ENCODE assay signal across 2 worm cellular contexts in the genomic region with DNA sequence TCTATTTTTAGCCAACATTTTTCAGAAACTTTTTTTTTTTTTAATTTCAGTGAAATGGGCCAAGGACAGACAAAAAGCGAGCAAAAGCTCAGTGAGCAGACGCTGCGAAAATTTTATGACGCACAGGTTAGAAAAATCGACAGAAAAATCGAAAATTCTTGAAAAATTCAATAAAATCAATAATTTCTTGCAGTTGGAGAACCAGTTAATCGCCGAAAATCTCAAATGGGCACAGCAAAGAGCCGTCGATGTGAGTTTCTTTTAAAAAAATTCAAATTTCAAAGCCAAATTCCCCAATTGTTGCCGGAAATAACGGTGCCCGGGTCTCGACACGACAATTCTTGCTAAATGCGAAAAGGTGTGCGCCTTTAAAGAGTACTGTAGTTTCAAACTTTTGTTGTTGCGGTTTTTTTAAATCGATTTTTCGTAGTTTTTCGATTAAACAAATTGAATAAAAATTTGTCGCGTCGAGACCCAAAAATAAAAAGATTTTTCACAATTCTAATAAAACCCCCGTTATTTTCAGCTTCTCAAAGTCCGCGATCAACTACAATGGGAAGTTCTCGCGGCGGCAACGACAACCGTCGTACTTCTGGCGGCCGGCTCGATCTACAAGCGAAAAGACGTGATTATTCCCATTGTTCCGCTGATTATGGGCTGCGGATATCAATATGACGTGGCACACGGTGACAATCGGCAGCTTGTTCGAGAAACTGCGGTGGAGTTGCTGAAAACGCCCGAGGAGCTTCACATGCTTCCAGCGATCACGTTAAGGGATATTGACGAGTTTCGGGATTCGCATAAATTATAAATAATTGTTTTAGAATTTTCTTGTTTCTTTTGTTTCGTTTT.
TF ChIP-seq lines count a peak whose summit lies in the region.

Gene tag-280 (plus strand): TSS at position 51 of the 852 bp plus-strand sequence.

TF ChIP-seq in whole organism, L4 larva, 104 proteins besides CTCF, POLR2A, EP300 and RAD21:
- TF ChIP-seq lin-38 (GFP tag; IDR thresholded peaks at IDR 0.05; lab: Robert Waterston, UW) (peak; percentile 31; the same call in 1 of the 2 replicates), unc-62 (GFP tag; optimal IDR thresholded peaks at IDR 0.05 in 1 of 2; lab: Kevin White, UChicago) (peak in 1 of 2 experiments; percentile 74), unc-62 (tag; optimal IDR thresholded peaks at IDR 0.05; lab: Kevin White, UChicago) (no peak), zip-11 (GFP tag; IDR thresholded peaks at IDR 0.05; lab: Robert Waterston, UW) (no peak), madf-9 (GFP tag; conservative IDR thresholded peaks at IDR 0.05; lab: Robert Waterston, UW) (no peak), T20F7.1 (GFP tag; optimal IDR thresholded peaks at IDR 0.05; lab: Kevin White, UChicago) (no peak), Y48G9A.11 (GFP tag; IDR thresholded peaks at IDR 0.05; lab: Robert Waterston, UW) (0 out of 2 replicates have a peak, but pooled peaks have one; percentile 11)

TF ChIP-seq in whole organism, young adult, 124 proteins besides CTCF, POLR2A, EP300 and RAD21:
- no peak for TF ChIP-seq mes-4 (tag; optimal IDR thresholded peaks at IDR 0.05; lab: Kevin White, UChicago)
- no peak for TF ChIP-seq ztf-22 (GFP tag; optimal IDR thresholded peaks at IDR 0.05; lab: Kevin White, UChicago)
- TF ChIP-seq madf-10 (tag; optimal IDR thresholded peaks at IDR 0.05; lab: Kevin White, UChicago) = no peak
- no peak for TF ChIP-seq attf-5 (GFP tag; optimal IDR thresholded peaks at IDR 0.05; lab: Kevin White, UChicago)
- no peak for TF ChIP-seq snpc-1.1 (tag; optimal IDR thresholded peaks at IDR 0.05; lab: Kevin White, UChicago; ENCODE audit: insufficient read depth)
- TF ChIP-seq tlf-1 (GFP tag; optimal IDR thresholded peaks at IDR 0.05; lab: Kevin White, UChicago) = no peak
- TF ChIP-seq tbx-9 (tag; optimal IDR thresholded peaks at IDR 0.05; lab: Kevin White, UChicago; ENCODE audit: borderline replicate concordance) = no peak
- TF ChIP-seq F52B5.7 (tag; optimal IDR thresholded peaks at IDR 0.05; lab: Kevin White, UChicago) = no peak
- TF ChIP-seq snpc-1.3 (tag; optimal IDR thresholded peaks at IDR 0.05; lab: Kevin White, UChicago; ENCODE audit: insufficient read depth) = no peak
- no peak for TF ChIP-seq ceh-100 (GFP tag; IDR thresholded peaks at IDR 0.05; lab: Robert Waterston, UW)
- no peak for TF ChIP-seq F10E7.11 (tag; optimal IDR thresholded peaks at IDR 0.05; lab: Kevin White, UChicago)
- no peak for TF ChIP-seq ceh-27 (GFP tag; optimal IDR thresholded peaks at IDR 0.05; lab: Kevin White, UChicago)
- TF ChIP-seq F37B4.10 (GFP tag; IDR thresholded peaks at IDR 0.05; lab: Robert Waterston, UW) = no peak
- no peak for TF ChIP-seq dpl-1 (GFP tag; optimal IDR thresholded peaks at IDR 0.05; lab: Kevin White, UChicago)
- no peak for TF ChIP-seq him-1 (tag; optimal IDR thresholded peaks at IDR 0.05; lab: Kevin White, UChicago)
- no peak for TF ChIP-seq nhr-90 (tag; optimal IDR thresholded peaks at IDR 0.05; lab: Kevin White, UChicago)
- TF ChIP-seq C06A6.2 (GFP tag; conservative IDR thresholded peaks at IDR 0.05; lab: Robert Waterston, UW) = no peak
- TF ChIP-seq dox-1 (GFP tag; IDR thresholded peaks at IDR 0.05; lab: Robert Waterston, UW) = no peak
- TF ChIP-seq Y53F4B.3 (GFP tag; IDR thresholded peaks at IDR 0.05; lab: Robert Waterston, UW) = no peak
- peak; percentile 61; the same call in 1 of the 2 replicates for TF ChIP-seq madf-6 (GFP tag; IDR thresholded peaks at IDR 0.05; lab: Robert Waterston, UW)
- TF ChIP-seq aptf-3 (GFP tag; IDR thresholded peaks at IDR 0.05; lab: Robert Waterston, UW) = no peak
- peak; percentile 36 for TF ChIP-seq xnd-1 (tag; optimal IDR thresholded peaks at IDR 0.05; lab: Kevin White, UChicago)
- no peak for TF ChIP-seq ceh-91 (GFP tag; IDR thresholded peaks at IDR 0.05; lab: Robert Waterston, UW)
- no peak for TF ChIP-seq T26A5.8 (tag; optimal IDR thresholded peaks at IDR 0.05; lab: Kevin White, UChicago)
- peak; percentile 66 for TF ChIP-seq F33H1.4 (GFP tag; IDR thresholded peaks at IDR 0.05; lab: Robert Waterston, UW)
- TF ChIP-seq F22D6.2 (tag; optimal IDR thresholded peaks at IDR 0.05; lab: Kevin White, UChicago) = no peak
- TF ChIP-seq mcd-1 (GFP tag; IDR thresholded peaks at IDR 0.05; lab: Robert Waterston, UW) = no peak
- TF ChIP-seq lsl-1 (GFP tag; optimal IDR thresholded peaks at IDR 0.05; lab: Kevin White, UChicago) = peak; percentile 75
- no peak for TF ChIP-seq sdz-38 (tag; optimal IDR thresholded peaks at IDR 0.05; lab: Kevin White, UChicago)
